Fruit fly (Drosophila melanogaster) whole organism, larva: ENCODE results near the gene dlt.
A peak's percentile ranks its signal among the peaks of the same experiment; 100 is the strongest.

Source experiments
- noc ChIP-seq: fragments of 200-800 bp; sonication (Bioruptor generic); optimal IDR thresholded peaks from 3 replicates; lab custom pipeline; 2019; ENCODE audit warnings: missing biosample characterization, mild to moderate bottlenecking, missing genetic modification characterization, moderate library complexity

The dlt gene

dm6 chr3L:1797005-1797404, 1.9 kb upstream of the dlt start, which contains the start of gene CG12020:
Gene CG12020, plus strand, starts transcription at chr3L:1797305.
- TF ChIP-seq noc (tag; lab: Kevin White, UChicago) = no peak

- TF ChIP-seq noc (tag; lab: Kevin White, UChicago) = peak; percentile 58
Measured at dm6 chr3L:1794164-1794942, 775 bp downstream of the dlt start.

DNA sequence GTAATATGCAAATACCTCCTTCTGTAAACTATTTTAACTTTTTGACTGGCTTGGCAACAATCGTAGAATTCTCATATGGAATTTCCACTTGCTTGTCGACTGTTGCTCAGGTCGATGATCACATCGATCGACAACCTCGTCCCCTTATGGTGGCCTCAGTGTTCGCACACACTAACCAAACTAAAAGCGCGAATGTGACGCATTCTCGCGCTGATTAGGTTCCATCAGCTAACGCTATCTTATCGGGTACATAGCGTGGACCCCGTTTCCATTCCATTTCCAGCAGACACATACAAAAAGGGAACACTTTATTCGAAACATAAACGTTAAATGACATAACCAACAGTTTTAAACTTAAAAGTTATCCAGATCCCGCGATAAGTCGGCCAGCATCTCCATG, 5.8 kb downstream of the dlt start:
- peak; percentile 6 for TF ChIP-seq noc (tag; lab: Kevin White, UChicago)

DNA sequence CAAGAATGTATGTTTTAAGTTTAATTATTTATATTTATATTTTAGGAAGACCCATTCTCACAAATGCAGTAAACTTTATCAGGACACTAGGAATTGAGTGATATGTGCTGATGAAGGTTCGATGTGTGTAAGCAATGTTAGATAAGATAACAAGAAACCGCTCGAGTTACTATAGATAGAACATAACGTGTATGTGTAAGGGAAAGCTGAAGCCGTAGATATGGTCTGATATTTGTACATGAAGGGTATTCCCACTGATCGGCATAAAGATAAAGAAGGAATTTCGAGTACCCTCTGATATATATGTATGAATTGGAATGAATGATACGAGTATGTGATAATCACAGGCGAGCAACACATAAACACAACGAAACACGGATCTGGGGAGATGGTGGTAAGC, 11.0 kb downstream of the dlt start:
- no peak for TF ChIP-seq noc (tag; lab: Kevin White, UChicago)

DNA sequence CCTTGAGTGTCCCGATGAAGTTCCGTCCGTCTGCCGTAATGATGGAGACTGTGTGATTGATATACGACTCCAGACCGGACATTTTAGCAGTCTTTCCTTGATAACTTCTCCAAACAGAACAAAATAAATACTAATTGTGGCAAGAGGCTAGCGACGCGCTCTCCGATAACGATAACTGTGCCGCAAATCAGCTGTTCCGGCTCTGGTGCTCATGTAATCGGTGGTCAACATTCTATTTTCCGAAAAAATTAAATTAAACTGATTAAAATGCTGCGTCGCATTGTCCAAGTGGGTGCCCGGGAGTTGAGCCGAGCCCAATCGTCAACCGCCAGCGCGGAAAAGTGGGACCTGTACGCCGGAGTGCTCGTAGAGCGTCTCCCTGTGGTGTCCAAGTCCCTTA, 17.9 kb downstream of the dlt start, which contains the start of the genes CG2021 and mRpL46:
Gene CG2021 (minus strand): TSS at position 163 of the 400 bp plus-strand sequence.
Gene mRpL46 (plus strand): TSS at position 191 of the 400 bp plus-strand sequence.
- TF ChIP-seq noc (tag; lab: Kevin White, UChicago) = no peak

dm6 chr3L:1774713-1775648, 20.1 kb downstream of the dlt start, which contains the start of the genes CG13933 and PolD2:
Gene CG13933, minus strand, starts transcription at chr3L:1775147.
Gene PolD2, plus strand, starts transcription at chr3L:1775633.
- TF ChIP-seq noc (tag; lab: Kevin White, UChicago) = peak; percentile 80

- TF ChIP-seq noc (tag; lab: Kevin White, UChicago) = no peak
Measured at dm6 chr3L:1772593-1772992, 22.5 kb downstream of the dlt start.

DNA sequence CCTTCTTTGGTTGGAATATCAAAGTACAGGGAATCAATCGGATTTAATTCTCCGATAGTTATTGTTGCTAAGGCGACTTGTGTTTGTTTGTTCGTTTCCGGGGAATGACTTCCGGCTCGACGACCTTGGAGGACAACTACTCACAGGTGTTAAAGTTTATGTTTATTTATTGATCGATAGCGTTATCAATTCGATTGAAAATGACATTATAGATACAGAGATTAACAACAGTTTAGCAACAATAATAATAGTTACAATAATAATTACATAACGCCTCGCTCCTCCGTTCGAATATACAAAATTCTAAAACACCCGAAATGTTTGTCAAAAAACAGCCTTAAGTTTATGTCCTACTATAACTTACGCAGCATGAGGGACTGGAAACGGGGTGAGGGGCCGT, 23.5 kb downstream of the dlt start, which contains the start of gene Dhc62B:
Gene Dhc62B (minus strand): TSS at position 101 of the 400 bp plus-strand sequence.
- no peak for TF ChIP-seq noc (tag; lab: Kevin White, UChicago)

DNA sequence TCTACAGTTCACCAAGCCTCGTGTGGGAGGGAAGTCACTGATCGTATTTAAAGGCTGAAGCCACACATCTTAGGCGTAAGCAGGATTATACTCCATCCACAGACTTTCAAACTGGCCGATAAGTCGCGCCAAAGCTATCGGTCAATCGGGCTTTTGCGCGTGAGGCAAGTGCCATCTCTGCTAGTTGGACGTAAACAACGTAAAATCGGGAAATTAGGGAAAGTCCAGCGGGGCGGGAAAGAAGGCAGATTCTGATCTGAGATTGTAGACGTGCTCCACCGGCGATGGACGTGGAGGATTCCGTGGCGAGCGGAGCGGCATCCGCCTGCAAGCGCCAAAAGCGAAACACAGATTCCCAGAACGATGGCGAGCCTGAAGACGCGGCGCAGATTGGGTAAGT, 39.0 kb downstream of the dlt start, which contains the start of gene CG8001:
Gene CG8001 (plus strand): TSS at position 17 of the 400 bp plus-strand sequence.
- TF ChIP-seq noc (tag; lab: Kevin White, UChicago) = no peak

- TF ChIP-seq noc (tag; lab: Kevin White, UChicago) = no peak
Measured at dm6 chr3L:1755458-1755984, 39.6 kb downstream of the dlt start, which contains the start of gene Cht2. Gene Cht2, minus strand, starts transcription at chr3L:1755934.

DNA sequence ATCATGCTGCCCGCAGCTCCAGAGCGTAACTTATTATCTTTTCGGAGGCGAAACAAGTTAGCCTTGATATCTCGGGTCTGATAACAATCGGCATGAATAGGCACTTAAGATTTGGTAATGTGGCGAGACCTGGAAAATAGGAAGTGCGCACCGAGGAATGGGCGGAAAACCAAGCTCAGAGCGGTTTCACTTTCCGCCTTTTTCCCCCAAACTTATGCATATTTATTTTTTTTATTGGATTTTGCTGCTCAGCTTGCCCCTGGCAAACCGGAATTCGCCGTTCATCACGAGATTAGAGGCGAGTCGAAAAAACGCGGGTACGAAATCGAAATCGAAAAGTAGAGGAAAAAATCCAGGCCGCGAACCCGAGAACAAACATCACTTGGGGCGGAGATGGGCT, 40.2 kb downstream of the dlt start:
- TF ChIP-seq noc (tag; lab: Kevin White, UChicago) = no peak

- TF ChIP-seq noc (tag; lab: Kevin White, UChicago) = no peak
Measured at dm6 chr3L:1754262-1754661, 40.9 kb downstream of the dlt start.

DNA sequence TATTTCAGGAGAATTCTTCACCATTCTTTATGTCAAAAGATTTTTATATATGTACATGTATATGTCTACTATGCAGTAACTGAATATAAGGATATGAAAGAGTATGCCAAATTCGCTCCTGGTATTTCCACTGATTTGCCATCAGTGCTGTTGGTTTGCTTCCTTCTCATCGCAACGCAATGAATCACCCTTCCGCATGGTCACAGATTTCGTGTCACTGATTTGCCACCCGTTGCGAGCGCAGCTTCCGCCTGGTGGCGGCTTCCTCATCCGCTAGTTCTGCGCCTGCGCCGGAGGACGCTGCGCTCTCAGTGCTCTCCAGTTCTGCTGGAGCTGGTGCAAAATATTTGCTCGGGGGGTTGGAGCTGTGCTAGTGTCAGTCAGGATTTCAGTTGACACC, 46.9 kb downstream of the dlt start:
- TF ChIP-seq noc (tag; lab: Kevin White, UChicago) = no peak

- peak; percentile 95 for TF ChIP-seq noc (tag; lab: Kevin White, UChicago)
Measured at dm6 chr3L:1746338-1747199, 48.6 kb downstream of the dlt start, which contains the start of gene CG13921. Gene CG13921, plus strand, starts transcription at chr3L:1746907.
